Fruit fly (Drosophila melanogaster) whole organism, embryonic: ENCODE results near the gene anox.

ENCODE experiments used
- CG10267 ChIP-seq: fragments of 200-800 bp; sonication (Bioruptor generic); optimal IDR thresholded peaks from 2 replicates; lab custom pipeline; 2018; ENCODE audit warnings: missing biosample characterization, mild to moderate bottlenecking, missing genetic modification characterization, moderate library complexity
- CG11504 ChIP-seq: fragments of 200-800 bp; sonication (Bioruptor generic); optimal IDR thresholded peaks from 3 replicates; lab custom pipeline; 2019; ENCODE audit warnings: missing biosample characterization, mild to moderate bottlenecking, missing genetic modification characterization, moderate library complexity
- CG14667 ChIP-seq: fragments of 200-800 bp; sonication (Bioruptor generic); IDR thresholded peaks from 2 replicates; pipeline ENCODE4 v1.3.6; 2022; ENCODE audit warnings: missing biosample characterization, missing genetic modification characterization
- CG14710 ChIP-seq: fragments of 200-800 bp; sonication (Bioruptor generic); optimal IDR thresholded peaks from 3 replicates; lab custom pipeline; 2019; ENCODE audit warnings: missing biosample characterization, mild to moderate bottlenecking, missing genetic modification characterization, moderate library complexity
- CG17328 ChIP-seq: fragments of 200-800 bp; sonication (Bioruptor generic); IDR thresholded peaks from 2 replicates; pipeline ENCODE4 v1.3.6; 2022; ENCODE audit warnings: missing biosample characterization, missing genetic modification characterization
- CG18619 ChIP-seq: fragments of 200-800 bp; sonication (Bioruptor generic); optimal IDR thresholded peaks from 3 replicates; lab custom pipeline; 2017; ENCODE audit warnings: missing biosample characterization, mild to moderate bottlenecking, missing genetic modification characterization
- CG31224 ChIP-seq: fragments of 200-800 bp; sonication (Bioruptor generic); IDR thresholded peaks from 2 replicates; pipeline ENCODE4 v1.3.6; 2022; ENCODE audit warnings: missing biosample characterization, missing genetic modification characterization
- CG3163 ChIP-seq: fragments of 200-800 bp; sonication (Bioruptor generic); optimal IDR thresholded peaks from 3 replicates; lab custom pipeline; 2016; ENCODE audit warnings: missing biosample characterization, missing genetic modification characterization
- CG32532 ChIP-seq: fragments of 200-800 bp; sonication (Bioruptor generic); IDR thresholded peaks from 2 replicates; pipeline ENCODE4 v1.3.6; 2022; ENCODE audit warnings: missing biosample characterization, missing genetic modification characterization
- CG4328 ChIP-seq: fragments of 200-800 bp; sonication (Bioruptor generic); optimal IDR thresholded peaks from 3 replicates; lab custom pipeline; 2017; ENCODE audit warnings: missing biosample characterization, missing genetic modification reagents, missing genetic modification characterization
- CG43689 ChIP-seq: fragments of 200-800 bp; sonication (Bioruptor generic); IDR thresholded peaks from 2 replicates; pipeline ENCODE4 v1.3.6; 2022; ENCODE audit warnings: missing biosample characterization, missing genetic modification characterization
- CG4404 ChIP-seq: fragments of 200-800 bp; sonication (Bioruptor generic); IDR thresholded peaks from 2 replicates; pipeline ENCODE4 v1.3.6; 2022; ENCODE audit warnings: missing biosample characterization, missing genetic modification characterization
- CG4854 ChIP-seq: fragments of 200-800 bp; sonication (Bioruptor generic); optimal IDR thresholded peaks from 2 replicates; lab custom pipeline; 2016; ENCODE audit warnings: missing biosample characterization, missing genetic modification characterization, inconsistent platforms
- CG7928 ChIP-seq: fragments of 200-800 bp; sonication (Bioruptor generic); optimal IDR thresholded peaks from 2 replicates; lab custom pipeline; 2017; ENCODE audit warnings: missing biosample characterization, mild to moderate bottlenecking, missing genetic modification characterization
- CG8281 ChIP-seq: fragments of 200-800 bp; sonication (Bioruptor generic); optimal IDR thresholded peaks from 2 replicates; lab custom pipeline; 2018; ENCODE audit warnings: missing biosample characterization, mild to moderate bottlenecking, missing genetic modification characterization, moderate library complexity
- CG8765 ChIP-seq: fragments of 200-800 bp; sonication (Bioruptor generic); IDR thresholded peaks from 2 replicates; pipeline ENCODE4 v1.3.6; 2022; ENCODE audit warnings: missing biosample characterization, missing genetic modification characterization
- CG9876 ChIP-seq: fragments of 200-800 bp; sonication (Bioruptor generic); optimal IDR thresholded peaks from 2 replicates; lab custom pipeline; 2016; ENCODE audit warnings: missing biosample characterization, missing genetic modification characterization
- D ChIP-seq, 2 experiments: fragments of 200-800 bp in 1 of 2; fragments of >200 bp in 1 of 2; sonication (Bioruptor generic) in 1 of 2; optimal IDR thresholded peaks; 2 replicates in 1 of 2; 3 replicates in 1 of 2; lab custom pipeline; 2017; ENCODE audit warnings: mild to moderate bottlenecking in 1 of 2, missing biosample characterization in 1 of 2, missing genetic modification characterization in 1 of 2, missing genetic modification reagents in 1 of 2
- Dad ChIP-seq: fragments of 200-800 bp; sonication (Bioruptor generic); optimal IDR thresholded peaks from 3 replicates; lab custom pipeline; 2016; ENCODE audit warnings: missing biosample characterization, missing genetic modification characterization
- Dip3 ChIP-seq: fragments of 200-800 bp; sonication (Bioruptor generic); optimal IDR thresholded peaks from 3 replicates; lab custom pipeline; 2016; ENCODE audit warnings: missing biosample characterization, missing genetic modification characterization
- Gug ChIP-seq: fragments of 200-800 bp; sonication (Bioruptor generic); IDR thresholded peaks from 4 replicates; pipeline ENCODE4 v1.3.6; 2022; ENCODE audit warnings: missing biosample characterization, missing genetic modification characterization
- HHEX ChIP-seq: fragments of 200-800 bp; sonication (Bioruptor generic); optimal IDR thresholded peaks from 3 replicates; lab custom pipeline; 2017; ENCODE audit warnings: missing biosample characterization, mild to moderate bottlenecking, missing genetic modification characterization, missing genetic modification reagents
- Hr3 ChIP-seq: fragments of 200-800 bp; sonication (Bioruptor generic); optimal IDR thresholded peaks from 3 replicates; lab custom pipeline; 2016; ENCODE audit warnings: missing biosample characterization, missing genetic modification characterization
- Hr78 ChIP-seq, 2 experiments: fragments of 200-800 bp in 1 of 2; fragments of >200 bp in 1 of 2; sonication (Bioruptor generic) in 1 of 2; optimal IDR thresholded peaks; 2 replicates each; lab custom pipeline; 2017 to 2019; ENCODE audit warnings: missing biosample characterization in 2 of 2, missing genetic modification characterization in 2 of 2, mild to moderate bottlenecking in 1 of 2, moderate library complexity in 1 of 2
- Max ChIP-seq: fragments of 200-800 bp; sonication (Bioruptor generic); optimal IDR thresholded peaks from 2 replicates; lab custom pipeline; 2016; ENCODE audit warnings: missing biosample characterization, mild to moderate bottlenecking, missing genetic modification characterization
- NfI ChIP-seq: fragments of 200-800 bp; sonication (Bioruptor generic); optimal IDR thresholded peaks from 3 replicates; lab custom pipeline; 2018; ENCODE audit warnings: missing biosample characterization, mild to moderate bottlenecking, missing genetic modification characterization, moderate library complexity
- Oaz ChIP-seq: fragments of 200-800 bp; sonication (Bioruptor generic); IDR thresholded peaks from 2 replicates; pipeline ENCODE4 v1.3.6; 2022; ENCODE audit warnings: missing biosample characterization, missing genetic modification characterization
- btn ChIP-seq: fragments of 200-800 bp; sonication (Bioruptor generic); optimal IDR thresholded peaks from 2 replicates; lab custom pipeline; 2016; ENCODE audit warnings: missing biosample characterization, missing genetic modification characterization
- chif ChIP-seq, 2 experiments: fragments of 200-800 bp; sonication (Bioruptor generic); optimal IDR thresholded peaks; 3 replicates each; lab custom pipeline; 2016; ENCODE audit warnings: missing biosample characterization in 2 of 2, missing genetic modification characterization in 2 of 2
- chinmo ChIP-seq: fragments of 200-800 bp; sonication (Bioruptor generic); IDR thresholded peaks from 4 replicates; pipeline ENCODE4 v1.3.6; 2022; ENCODE audit warnings: missing biosample characterization, missing genetic modification characterization; ENCODE audit not compliant: partially characterized antibody
- chn ChIP-seq: fragments of 200-800 bp; sonication (Bioruptor generic); optimal IDR thresholded peaks from 2 replicates; lab custom pipeline; 2016; ENCODE audit warnings: missing biosample characterization, missing genetic modification characterization
- crc ChIP-seq: fragments of 200-800 bp; sonication (Bioruptor generic); optimal IDR thresholded peaks from 2 replicates; lab custom pipeline; 2016; ENCODE audit warnings: missing biosample characterization, missing genetic modification characterization
- dpn ChIP-seq, 2 experiments: fragments of 200-800 bp; sonication (Bioruptor generic); optimal IDR thresholded peaks; 3 replicates each; lab custom pipeline; 2016; ENCODE audit warnings: missing biosample characterization in 2 of 2, missing genetic modification characterization in 2 of 2
- gce ChIP-seq: fragments of 200-800 bp; sonication (Bioruptor generic); IDR thresholded peaks from 3 replicates; pipeline ENCODE4 v1.3.6; 2022; ENCODE audit warnings: missing biosample characterization, missing genetic modification characterization
- gcm2 ChIP-seq: fragments of 200-800 bp; sonication (Bioruptor generic); optimal IDR thresholded peaks from 2 replicates; lab custom pipeline; 2016; ENCODE audit warnings: missing biosample characterization, missing genetic modification characterization
- gfzf ChIP-seq: fragments of 200-800 bp; sonication (Bioruptor generic); optimal IDR thresholded peaks from 2 replicates; lab custom pipeline; 2016; ENCODE audit warnings: missing biosample characterization, mild to moderate bottlenecking, missing genetic modification characterization, moderate library complexity
- hkb ChIP-seq, 2 experiments: fragments of 200-800 bp in 1 of 2; fragments of >200 bp in 1 of 2; sonication (Bioruptor generic) in 1 of 2; IDR thresholded peaks in 1 of 2; optimal IDR thresholded peaks in 1 of 2; 2 replicates each; pipeline versions ENCODE4 v1.3.6 to Lab custom; 2017 to 2022; ENCODE audit warnings: missing biosample characterization in 1 of 2, missing genetic modification characterization in 1 of 2
- onecut ChIP-seq: fragments of 200-800 bp; sonication (Bioruptor generic); IDR thresholded peaks from 2 replicates; pipeline ENCODE4 v1.3.6; 2022; ENCODE audit warnings: missing biosample characterization, missing genetic modification characterization
- pb ChIP-seq: fragments of 200-800 bp; sonication (Bioruptor generic); optimal IDR thresholded peaks from 3 replicates; lab custom pipeline; 2016; ENCODE audit warnings: missing biosample characterization, missing genetic modification characterization
- pfk ChIP-seq: fragments of 200-800 bp; sonication (Bioruptor generic); optimal IDR thresholded peaks from 2 replicates; lab custom pipeline; 2018; ENCODE audit warnings: missing biosample characterization, mild to moderate bottlenecking, missing genetic modification characterization, moderate library complexity
- pnt ChIP-seq: fragments of 200-800 bp; sonication (Bioruptor generic); optimal IDR thresholded peaks from 3 replicates; lab custom pipeline; 2016; ENCODE audit warnings: missing biosample characterization, missing genetic modification characterization
- run ChIP-seq: fragments of 200-800 bp; sonication (Bioruptor generic); optimal IDR thresholded peaks from 3 replicates; lab custom pipeline; 2018; ENCODE audit warnings: missing biosample characterization, mild to moderate bottlenecking, missing genetic modification characterization
- sr ChIP-seq: fragments of 200-800 bp; sonication (Bioruptor generic); IDR thresholded peaks from 3 replicates; pipeline ENCODE4 v1.3.6; 2022; ENCODE audit warnings: missing biosample characterization, missing genetic modification characterization
- tll ChIP-seq, 2 experiments: fragments of 200-800 bp in 1 of 2; fragments of >200 bp in 1 of 2; sonication (Bioruptor generic) in 1 of 2; optimal IDR thresholded peaks; 2 replicates each; lab custom pipeline; 2017 to 2019; ENCODE audit warnings: missing biosample characterization in 2 of 2, missing genetic modification characterization in 2 of 2, mild to moderate bottlenecking in 1 of 2, moderate library complexity in 1 of 2
- unpg ChIP-seq: fragments of 200-800 bp; sonication (Bioruptor generic); optimal IDR thresholded peaks from 3 replicates; lab custom pipeline; 2018; ENCODE audit warnings: missing biosample characterization, mild to moderate bottlenecking, missing genetic modification characterization, moderate library complexity
- vfl ChIP-seq: fragments of 200-800 bp; sonication (Bioruptor generic); optimal IDR thresholded peaks from 2 replicates; lab custom pipeline; 2016; ENCODE audit warnings: missing biosample characterization, missing genetic modification characterization
- vnd ChIP-seq: fragments of 200-800 bp; sonication (Bioruptor generic); IDR thresholded peaks from 3 replicates; pipeline ENCODE4 v1.3.6; 2022; ENCODE audit warnings: missing biosample characterization, missing genetic modification characterization; ENCODE audit not compliant: partially characterized antibody
- wdn ChIP-seq: fragments of 200-800 bp; sonication (Bioruptor generic); IDR thresholded peaks from 2 replicates; pipeline ENCODE4 v1.3.6; 2022; ENCODE audit warnings: missing biosample characterization, missing genetic modification characterization
- zfh2 ChIP-seq: fragments of 200-800 bp; sonication (Bioruptor generic); optimal IDR thresholded peaks from 2 replicates; lab custom pipeline; 2016; ENCODE audit warnings: missing biosample characterization, missing genetic modification characterization

The anox gene

DNA sequence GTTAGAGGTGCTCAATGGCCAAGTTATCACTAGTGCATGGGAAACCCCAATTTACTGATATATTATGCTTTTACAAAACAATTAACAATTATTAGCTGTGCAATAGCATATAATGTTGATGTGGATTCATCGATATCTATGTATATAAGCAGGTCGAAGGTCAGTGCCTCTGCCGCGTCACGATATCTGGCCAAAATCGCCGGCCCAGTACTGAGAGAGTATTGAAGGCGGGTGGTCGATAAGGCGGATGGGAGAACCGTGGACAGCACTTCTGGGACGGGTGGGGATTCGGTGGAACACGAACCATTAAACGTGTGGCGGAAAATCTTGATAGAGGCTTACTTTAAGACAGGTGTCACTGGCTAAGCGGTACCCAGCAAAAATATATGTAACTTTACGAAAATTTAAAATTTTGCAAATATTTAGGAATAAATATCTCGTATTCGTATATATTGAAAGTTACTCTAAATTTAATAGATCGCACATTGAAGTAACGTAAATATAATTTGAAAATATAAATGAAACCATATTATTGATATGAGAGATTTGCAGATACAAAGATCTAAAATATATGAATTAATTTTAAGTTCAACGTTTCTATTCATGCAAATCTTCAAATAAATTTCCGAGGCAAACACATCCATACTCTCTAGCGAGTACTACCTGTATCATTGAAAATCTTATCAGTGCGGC, 3.3 kb upstream of the anox start (continued):
- TF ChIP-seq pnt (GFP tag; lab: Kevin White, UChicago) (no peak), CG9876 (no peak), Gug (GFP tag; lab: Robert Waterston, UW) (no peak), CG14710 (peak; percentile 49), tll (GFP tag; optimal IDR thresholded peaks at IDR 0.05; lab: Kevin White, UChicago) (no peak), gce (GFP tag; lab: Robert Waterston, UW) (no peak), unpg (GFP tag; lab: Kevin White, UChicago) (no peak), Dad (no peak), D (optimal IDR thresholded peaks at IDR 0.05; lab: Kevin White, UChicago) (no peak), D (GFP tag; optimal IDR thresholded peaks at IDR 0.05; lab: Kevin White, UChicago) (peak; percentile 34), CG32532 (GFP tag; lab: Robert Waterston, UW) (no peak; the same call in 1 of the 2 replicates), CG10267 (tag; lab: Kevin White, UChicago) (peak; percentile 56), CG43689 (GFP tag; lab: Robert Waterston, UW) (no peak), Oaz (no peak), CG4404 (GFP tag; lab: Robert Waterston, UW) (no peak), NfI (GFP tag; lab: Kevin White, UChicago) (no peak), btn (no peak), vfl (GFP tag; lab: Kevin White, UChicago) (no peak), pfk (peak; percentile 82), sr (GFP tag; lab: Robert Waterston, UW) (no peak), CG4854 (GFP tag; lab: Kevin White, UChicago) (no peak), chif (GFP tag; optimal IDR thresholded peaks at IDR 0.05; lab: Kevin White, UChicago) (no peak), wdn (GFP tag; lab: Robert Waterston, UW) (no peak), CG8765 (GFP tag; lab: Robert Waterston, UW) (no peak), gfzf (GFP tag; lab: Kevin White, UChicago) (no peak), Hr78 (GFP tag; optimal IDR thresholded peaks at IDR 0.05; lab: Kevin White, UChicago) (peak in 1 of 2 experiments; percentile 88), chinmo (GFP tag; lab: Robert Waterston, UW) (no peak), CG11504 (tag; lab: Kevin White, UChicago) (no peak), Max (GFP tag; lab: Kevin White, UChicago) (peak; percentile 31), zfh2 (GFP tag; lab: Kevin White, UChicago) (no peak), run (no peak), CG14667 (GFP tag; lab: Robert Waterston, UW) (no peak), crc (GFP tag; lab: Kevin White, UChicago) (no peak), CG3163 (GFP tag; lab: Kevin White, UChicago) (no peak), dpn (GFP tag; optimal IDR thresholded peaks at IDR 0.05; lab: Kevin White, UChicago) (no peak), Dip3 (peak; percentile 24), vnd (GFP tag; lab: Robert Waterston, UW) (no peak), CG18619 (GFP tag; lab: Kevin White, UChicago) (no peak), chn (GFP tag; lab: Kevin White, UChicago) (no peak), onecut (no peak), CG4328 (peak; percentile 71), CG8281 (tag; lab: Kevin White, UChicago) (no peak), hkb (optimal IDR thresholded peaks at IDR 0.05; lab: Kevin White, UChicago) (no peak), hkb (GFP tag; IDR thresholded peaks at IDR 0.05; lab: Robert Waterston, UW) (peak; percentile 42; the same call in 1 of the 2 replicates), Hr3 (no peak), CG31224 (GFP tag; lab: Robert Waterston, UW) (0 out of 2 replicates have a peak, but pooled peaks have one; percentile 24), CG7928 (GFP tag; lab: Kevin White, UChicago) (no peak), HHEX (GFP tag; lab: Kevin White, UChicago) (peak; percentile 65), gcm2 (GFP tag; lab: Kevin White, UChicago) (no peak), pb (GFP tag; lab: Kevin White, UChicago) (no peak), CG17328 (GFP tag; lab: Robert Waterston, UW) (no peak)
